Fruit fly (Drosophila melanogaster): ENCODE measurements around the gene RpS19b.

DNA sequence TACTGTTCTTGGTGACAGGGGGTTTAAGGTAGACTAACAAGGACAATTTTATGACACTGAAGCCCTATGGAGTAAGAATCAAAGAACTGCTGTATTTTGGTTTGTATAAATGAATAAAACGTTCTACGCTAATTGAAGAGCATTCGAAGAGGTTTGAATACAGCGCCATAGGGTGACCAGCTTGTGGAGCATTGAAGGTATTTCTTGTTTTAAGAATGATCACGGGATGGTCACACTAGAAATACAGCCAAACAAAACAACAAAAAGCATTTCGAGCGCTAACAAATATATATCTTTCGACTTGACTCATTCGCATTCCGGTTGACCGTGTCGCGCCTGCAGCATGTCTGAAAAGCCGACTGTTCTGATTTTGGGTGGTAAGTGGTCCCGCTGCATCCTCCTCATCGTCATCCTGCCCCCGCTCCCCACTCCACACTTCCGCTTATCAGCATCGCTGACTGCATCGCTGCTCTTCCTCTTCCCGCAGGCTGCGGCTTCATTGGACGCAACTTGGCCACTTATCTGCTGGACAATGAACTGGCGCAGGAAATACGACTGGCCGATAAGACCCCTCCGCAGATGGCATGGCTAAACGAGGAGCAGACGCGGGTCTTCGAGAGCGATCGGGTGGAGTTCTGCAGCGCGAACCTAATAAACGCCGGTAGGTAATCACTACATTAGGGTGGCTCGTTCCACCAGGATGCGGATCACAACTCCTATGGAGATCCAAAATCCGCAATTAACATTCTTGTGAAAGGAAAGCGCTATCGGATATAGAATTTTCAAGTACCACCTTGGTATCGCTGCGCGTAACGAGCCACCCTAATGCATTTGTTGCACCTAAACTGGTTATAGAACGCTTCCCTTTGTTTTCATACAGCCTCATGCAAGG, 600 bp upstream of the RpS19b start, which contains the start of gene CG5854:
- TF ChIP-seq sage (GFP tag; optimal IDR thresholded peaks at IDR 0.05) (no peak), Hr83 (GFP tag; optimal IDR thresholded peaks at IDR 0.05; ENCODE audit: poor library complexity, severe bottlenecking) (peak; percentile 87), pan (optimal IDR thresholded peaks at IDR 0.05) (no peak), Hnf4 (GFP tag; optimal IDR thresholded peaks at IDR 0.05) (peak; percentile 92), OdsH (GFP tag; optimal IDR thresholded peaks at IDR 0.05) (peak; percentile 96), Dfd (GFP tag; optimal IDR thresholded peaks at IDR 0.05) (no peak), N (GFP tag; optimal IDR thresholded peaks at IDR 0.05) (no peak)

Data from whole organism, wandering third instar larva.